Worm (Caenorhabditis elegans): Measurements from ENCODE around the gene taf-8.

- TF ChIP-seq sem-4 (tag; optimal IDR thresholded peaks at IDR 0.05) (no peak), fos-1 (tag; optimal IDR thresholded peaks at IDR 0.05) (no peak), R02D3.7 (tag; optimal IDR thresholded peaks at IDR 0.05) (no peak), lin-39 (tag; optimal IDR thresholded peaks at IDR 0.05) (no peak), snpc-4 (tag; optimal IDR thresholded peaks at IDR 0.05) (no peak), dmd-4 (tag; optimal IDR thresholded peaks at IDR 0.05) (no peak), unc-39 (tag; optimal IDR thresholded peaks at IDR 0.05) (no peak)
Measured at ce11 chrII:9621121-9621520, 48.0 kb upstream of the taf-8 start.
